Worm (Caenorhabditis elegans) whole organism, L2 larva: ENCODE measurements around the gene sqd-1.

Source experiments
- ama-1 ChIP-seq: fragments of 150-350 bp; optimal IDR thresholded peaks from 2 replicates; lab custom pipeline; 2018; ENCODE audit warnings: inconsistent platforms
- gmeb-1 ChIP-seq: fragments of 150-350 bp; optimal IDR thresholded peaks from 2 replicates; lab custom pipeline; 2014; ENCODE audit warnings: missing biosample characterization, missing genetic modification characterization
- lin-39 ChIP-seq: fragments of 150-350 bp; optimal IDR thresholded peaks from 2 replicates; lab custom pipeline; 2014; ENCODE audit warnings: missing biosample characterization, missing genetic modification reagents, missing genetic modification characterization
- lsy-2 ChIP-seq, 2 experiments: fragments of 150-350 bp in 1 of 2; sonication (generic microtip) in 1 of 2; optimal IDR thresholded peaks; 2 replicates each; lab custom pipeline; 2014 to 2017; ENCODE audit warnings: missing biosample characterization in 2 of 2, missing genetic modification characterization in 2 of 2
- mdl-1 ChIP-seq, 2 experiments: fragments of 150-350 bp in 1 of 2; sonication (generic microtip) in 1 of 2; optimal IDR thresholded peaks; 2 replicates each; lab custom pipeline; 2017; ENCODE audit warnings: missing biosample characterization in 2 of 2, missing genetic modification characterization in 2 of 2
- nhr-23 ChIP-seq: fragments of 150-350 bp; optimal IDR thresholded peaks from 2 replicates; lab custom pipeline; 2014; ENCODE audit warnings: missing biosample characterization, missing genetic modification reagents, missing genetic modification characterization
- nhr-237 ChIP-seq: fragments of 150-350 bp; optimal IDR thresholded peaks from 2 replicates; lab custom pipeline; 2014; ENCODE audit warnings: missing biosample characterization, missing genetic modification characterization
- nhr-25 ChIP-seq: fragments of 150-350 bp; sonication (generic microtip); optimal IDR thresholded peaks from 3 replicates; lab custom pipeline; 2014; ENCODE audit warnings: missing biosample characterization, missing genetic modification characterization
- nhr-6 ChIP-seq: fragments of 150-350 bp; optimal IDR thresholded peaks from 2 replicates; lab custom pipeline; 2014; ENCODE audit warnings: missing biosample characterization, missing genetic modification characterization
- nhr-77 ChIP-seq: fragments of 150-350 bp; optimal IDR thresholded peaks from 2 replicates; lab custom pipeline; 2014; ENCODE audit warnings: missing biosample characterization, missing genetic modification characterization
- snpc-4 ChIP-seq: fragments of 150-350 bp; optimal IDR thresholded peaks from 2 replicates; lab custom pipeline; 2014; ENCODE audit warnings: missing biosample characterization, missing genetic modification characterization
- unc-55 ChIP-seq: fragments of 150-350 bp; sonication (generic microtip); optimal IDR thresholded peaks from 3 replicates; lab custom pipeline; 2014; ENCODE audit warnings: missing biosample characterization, missing genetic modification reagents, missing genetic modification characterization
- unc-62 ChIP-seq: fragments of 150-350 bp; optimal IDR thresholded peaks from 2 replicates; lab custom pipeline; 2014; ENCODE audit warnings: missing biosample characterization, missing genetic modification reagents, missing genetic modification characterization
- ztf-11 ChIP-seq: sonication (generic microtip); optimal IDR thresholded peaks from 2 replicates; lab custom pipeline; 2017; ENCODE audit warnings: missing biosample characterization, missing genetic modification characterization

- TF ChIP-seq nhr-25 (peak; percentile 97), gmeb-1 (tag; lab: Kevin White, UChicago) (peak; percentile 95), unc-62 (GFP tag; lab: Kevin White, UChicago) (peak; percentile 39), ama-1 (lab: Kevin White, UChicago) (peak; percentile 60), nhr-237 (tag; lab: Kevin White, UChicago) (peak; percentile 35), lsy-2 (tag; optimal IDR thresholded peaks at IDR 0.05; lab: Kevin White, UChicago) (peak; percentile 98 to 99), mdl-1 (tag; optimal IDR thresholded peaks at IDR 0.05; lab: Kevin White, UChicago) (peak; percentile 27 to 69), nhr-6 (peak; percentile 91), ztf-11 (tag; lab: Kevin White, UChicago) (no peak), snpc-4 (tag; lab: Kevin White, UChicago) (peak; percentile 84), nhr-77 (tag; lab: Kevin White, UChicago) (peak; percentile 56), nhr-23 (no peak), lin-39 (tag; lab: Kevin White, UChicago) (no peak), unc-55 (GFP tag; lab: Kevin White, UChicago) (peak; percentile 98)
These were observed at the start of gene sqd-1 for ce11 chrIV:6323654-6324224.
